Worm (Caenorhabditis elegans) whole organism, late embryonic: ENCODE data around the gene zfp-1.

Experiments
- ama-1 ChIP-seq: fragments of 150-350 bp; optimal IDR thresholded peaks from 2 replicates; lab custom pipeline; 2014
- ceh-14 ChIP-seq: sonication (generic microtip); optimal IDR thresholded peaks from 2 replicates; lab custom pipeline; 2016; ENCODE audit warnings: missing genotype, missing genetic modification characterization, missing compliant biosample characterization
- eyg-1 ChIP-seq: sonication (generic microtip); optimal IDR thresholded peaks from 2 replicates; lab custom pipeline; 2016; ENCODE audit warnings: missing genotype, missing genetic modification characterization, missing compliant biosample characterization
- gmeb-2 ChIP-seq: sonication (generic microtip); optimal IDR thresholded peaks from 2 replicates; lab custom pipeline; 2016; ENCODE audit warnings: missing genetic modification characterization, inconsistent platforms, missing compliant biosample characterization
- hlh-15 ChIP-seq: sonication (generic microtip); optimal IDR thresholded peaks from 2 replicates; lab custom pipeline; 2016; ENCODE audit warnings: missing genetic modification characterization, missing compliant biosample characterization
- hlh-30 ChIP-seq: sonication (generic microtip); optimal IDR thresholded peaks from 2 replicates; lab custom pipeline; 2017; ENCODE audit warnings: antibody characterized with exemption, missing genetic modification characterization, missing compliant biosample characterization; ENCODE audit not compliant: insufficient read depth
- lim-6 ChIP-seq: sonication (generic microtip); optimal IDR thresholded peaks from 2 replicates; lab custom pipeline; 2016; ENCODE audit warnings: missing genetic modification characterization, missing compliant biosample characterization
- nfya-1 ChIP-seq: sonication (generic microtip); optimal IDR thresholded peaks from 2 replicates; lab custom pipeline; 2017; ENCODE audit warnings: missing genetic modification characterization, mild to moderate bottlenecking, missing compliant biosample characterization, antibody characterized with exemption, moderate library complexity
- nhr-11 ChIP-seq: fragments of 150-350 bp; optimal IDR thresholded peaks from 2 replicates; lab custom pipeline; 2014; ENCODE audit warnings: missing biosample characterization, missing genetic modification characterization
- npax-4 ChIP-seq: sonication (generic microtip); optimal IDR thresholded peaks from 2 replicates; lab custom pipeline; 2016; ENCODE audit warnings: missing genetic modification characterization, missing compliant biosample characterization
- pha-4 ChIP-seq: fragments of 150-350 bp; optimal IDR thresholded peaks from 2 replicates; lab custom pipeline; 2018; ENCODE audit warnings: missing biosample characterization, missing genetic modification reagents, missing genetic modification characterization
- rnt-1 ChIP-seq: sonication (generic microtip); optimal IDR thresholded peaks from 2 replicates; lab custom pipeline; 2016; ENCODE audit warnings: missing genetic modification characterization, missing compliant biosample characterization
- ttx-3 ChIP-seq: sonication (generic microtip); optimal IDR thresholded peaks from 2 replicates; lab custom pipeline; 2016; ENCODE audit warnings: missing genetic modification reagents, missing genetic modification characterization, missing compliant biosample characterization
- unc-86 ChIP-seq: sonication (generic microtip); optimal IDR thresholded peaks from 2 replicates; lab custom pipeline; 2016; ENCODE audit warnings: missing genetic modification characterization, missing compliant biosample characterization

- TF ChIP-seq gmeb-2 = no peak
- no peak for TF ChIP-seq lim-6
- no peak for TF ChIP-seq unc-86 (tag; lab: Kevin White, UChicago)
- no peak for TF ChIP-seq pha-4 (tag; lab: Kevin White, UChicago)
- no peak for TF ChIP-seq eyg-1
- TF ChIP-seq ama-1 (lab: Kevin White, UChicago) = no peak
- TF ChIP-seq npax-4 (tag; lab: Kevin White, UChicago) = no peak
- TF ChIP-seq ttx-3 = no peak
- no peak for TF ChIP-seq rnt-1 (tag; lab: Kevin White, UChicago)
- no peak for TF ChIP-seq hlh-15
- no peak for TF ChIP-seq nhr-11 (tag; lab: Kevin White, UChicago)
- TF ChIP-seq ceh-14 (tag; lab: Kevin White, UChicago) = no peak
- no peak for TF ChIP-seq hlh-30 (tag; lab: Kevin White, UChicago)
- TF ChIP-seq nfya-1 (tag; lab: Kevin White, UChicago) = no peak
These were observed 48.8 kb upstream of the zfp-1 start for ce11 chrIII:8742584-8742983.
